Worm (Caenorhabditis elegans): Measurements from ENCODE around the gene cox-6A.
"Not testable (repeated sequence)": the region's sequence is repeated elsewhere in the genome, so short reads cannot be mapped to it uniquely, and the experiment has no call there.

Gene cox-6A

ce11 chrIII:5081573-5081823, at the start of gene cox-6A:
cox-6A (plus strand) TSS chrIII:5081724.
- TF ChIP-seq unc-62 (GFP tag; optimal IDR thresholded peaks at IDR 0.05) = no peak

ce11 chrIII:5036158-5036557, 45.4 kb upstream of the cox-6A start, which contains the start of gene C45G9.6:
C45G9.6 (plus strand) TSS chrIII:5036458.
- TF ChIP-seq unc-62 (GFP tag; optimal IDR thresholded peaks at IDR 0.05) = no peak

ce11 chrIII:5042112-5042511, 39.4 kb upstream of the cox-6A start, which contains the start of gene nlp-43:
nlp-43 (plus strand) TSS chrIII:5042412.
- TF ChIP-seq unc-62 (GFP tag; optimal IDR thresholded peaks at IDR 0.05) = no peak

ce11 chrIII:5044709-5045108, 36.8 kb upstream of the cox-6A start, which contains the start of gene C45G9.14:
C45G9.14 (plus strand) TSS chrIII:5045009.
- TF ChIP-seq unc-62 (GFP tag; optimal IDR thresholded peaks at IDR 0.05) = no peak

ce11 chrIII:5047175-5047574, 34.3 kb upstream of the cox-6A start, which contains the start of gene txbp-3:
txbp-3 (minus strand) TSS chrIII:5047459.
- no peak for TF ChIP-seq unc-62 (GFP tag; optimal IDR thresholded peaks at IDR 0.05)

- TF ChIP-seq unc-62 (GFP tag; optimal IDR thresholded peaks at IDR 0.05) = no peak
These were observed 33.8 kb upstream of the cox-6A start, which contains the start of gene C45G9.5 for ce11 chrIII:5047740-5048139. C45G9.5 (plus strand) TSS chrIII:5048117.

ce11 chrIII:5051949-5052348, 29.6 kb upstream of the cox-6A start, which contains the start of gene C45G9.15:
C45G9.15 (minus strand) TSS chrIII:5052049.
- TF ChIP-seq unc-62 (GFP tag; optimal IDR thresholded peaks at IDR 0.05) = no peak

ce11 chrIII:5053541-5053940, 28.0 kb upstream of the cox-6A start, which contains the start of gene C45G9.8:
C45G9.8 (minus strand) TSS chrIII:5053641.
- no peak for TF ChIP-seq unc-62 (GFP tag; optimal IDR thresholded peaks at IDR 0.05)

- not testable (repeated sequence) for TF ChIP-seq unc-62 (GFP tag; optimal IDR thresholded peaks at IDR 0.05)
These were observed 25.8 kb upstream of the cox-6A start, which contains the start of gene C45G9.9 for ce11 chrIII:5055709-5056108. C45G9.9 (minus strand) TSS chrIII:5055809.

ce11 chrIII:5061798-5062197, 19.7 kb upstream of the cox-6A start, which contains the start of gene C45G9.10:
C45G9.10 (minus strand) TSS chrIII:5061898.
- no peak for TF ChIP-seq unc-62 (GFP tag; optimal IDR thresholded peaks at IDR 0.05)

- not testable (repeated sequence) for TF ChIP-seq unc-62 (GFP tag; optimal IDR thresholded peaks at IDR 0.05)
These were observed 19.1 kb upstream of the cox-6A start, which contains the start of gene C45G9.4 for ce11 chrIII:5062406-5062805. C45G9.4 (plus strand) TSS chrIII:5062706.

ce11 chrIII:5068675-5069233, 12.8 kb upstream of the cox-6A start, which contains the start of the genes C45G9.11 and C45G9.2:
C45G9.11 (minus strand) TSS chrIII:5068725.
C45G9.2 (plus strand) TSS chrIII:5069066.
- no peak for TF ChIP-seq unc-62 (GFP tag; optimal IDR thresholded peaks at IDR 0.05)

ce11 chrIII:5071509-5071908, 10.0 kb upstream of the cox-6A start, which contains the start of gene C45G9.12:
C45G9.12 (minus strand) TSS chrIII:5071609.
- no peak for TF ChIP-seq unc-62 (GFP tag; optimal IDR thresholded peaks at IDR 0.05)

ce11 chrIII:5074398-5074797, 7.1 kb upstream of the cox-6A start, which contains the start of gene ttbk-6:
ttbk-6 (plus strand) TSS chrIII:5074698.
- no peak for TF ChIP-seq unc-62 (GFP tag; optimal IDR thresholded peaks at IDR 0.05)

ce11 chrIII:5076569-5076968, 5.0 kb upstream of the cox-6A start:
- no peak for TF ChIP-seq unc-62 (GFP tag; optimal IDR thresholded peaks at IDR 0.05)

- TF ChIP-seq unc-62 (GFP tag; optimal IDR thresholded peaks at IDR 0.05) = no peak
These were observed 4.2 kb upstream of the cox-6A start, which contains the start of gene alh-1 for ce11 chrIII:5077150-5077814. alh-1 (plus strand) TSS chrIII:5077764.

- no peak for TF ChIP-seq unc-62 (GFP tag; optimal IDR thresholded peaks at IDR 0.05)
These were observed 3.5 kb upstream of the cox-6A start for ce11 chrIII:5078062-5078461.
